Worm (Caenorhabditis elegans) whole organism, L3 larva: ENCODE measurements around the gene nhr-262.

Source experiments
- R02D3.7 ChIP-seq: fragments of 150-350 bp; optimal IDR thresholded peaks from 2 replicates; lab custom pipeline; 2014; ENCODE audit warnings: missing biosample characterization, missing genetic modification characterization
- ZK546.5 ChIP-seq: sonication (generic microtip); optimal IDR thresholded peaks from 2 replicates; lab custom pipeline; 2017; ENCODE audit warnings: missing biosample characterization, missing genetic modification characterization
- ama-1 ChIP-seq: fragments of 150-350 bp; optimal IDR thresholded peaks from 2 replicates; lab custom pipeline; 2018
- ceh-28 ChIP-seq: fragments of 150-350 bp; optimal IDR thresholded peaks from 2 replicates; lab custom pipeline; 2014; ENCODE audit warnings: missing biosample characterization, missing genetic modification reagents, missing genetic modification characterization
- daf-12 ChIP-seq: fragments of 150-350 bp; optimal IDR thresholded peaks from 2 replicates; lab custom pipeline; 2014; ENCODE audit warnings: missing biosample characterization, missing genetic modification reagents, missing genetic modification characterization
- mdl-1 ChIP-seq: fragments of 150-350 bp; optimal IDR thresholded peaks from 2 replicates; lab custom pipeline; 2014; ENCODE audit warnings: missing biosample characterization, missing genetic modification characterization
- nfya-1 ChIP-seq: sonication (generic microtip); optimal IDR thresholded peaks from 2 replicates; lab custom pipeline; 2017; ENCODE audit warnings: missing genetic modification characterization, mild to moderate bottlenecking, missing compliant biosample characterization, antibody characterized with exemption, moderate library complexity; ENCODE audit not compliant: insufficient read depth
- nhr-77 ChIP-seq: fragments of 150-350 bp; optimal IDR thresholded peaks from 2 replicates; lab custom pipeline; 2014; ENCODE audit warnings: missing biosample characterization, missing genetic modification characterization
- sea-2 ChIP-seq: fragments of 150-350 bp; sonication (generic microtip); optimal IDR thresholded peaks from 4 replicates; lab custom pipeline; 2014; ENCODE audit warnings: missing biosample characterization, missing genetic modification reagents, missing genetic modification characterization
- ztf-11 ChIP-seq: fragments of 150-350 bp; optimal IDR thresholded peaks from 2 replicates; lab custom pipeline; 2014; ENCODE audit warnings: missing biosample characterization, missing genetic modification characterization

DNA sequence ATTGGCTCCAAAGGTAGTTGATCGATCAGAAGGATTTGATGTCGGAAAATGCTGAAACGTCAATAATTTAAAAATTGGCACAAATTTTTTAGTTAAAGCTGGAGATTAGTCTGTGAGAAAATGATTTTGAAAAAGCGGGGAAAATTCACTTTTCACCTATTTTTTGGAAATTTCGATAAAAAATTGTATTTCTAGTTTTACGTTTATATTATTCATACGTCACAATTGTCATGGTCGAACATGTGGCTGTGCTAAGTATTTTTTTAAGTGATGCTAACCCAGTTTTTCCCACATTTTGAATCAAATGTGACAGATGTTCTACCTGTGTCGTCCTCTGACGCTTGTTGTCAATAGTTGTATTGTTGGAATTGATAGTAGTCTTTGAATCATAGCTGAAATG lies 25.2 kb upstream of the nhr-262 start:
- TF ChIP-seq sea-2 (GFP tag; lab: Kevin White, UChicago) = no peak
- no peak for TF ChIP-seq ZK546.5 (tag; lab: Kevin White, UChicago)
- TF ChIP-seq nhr-77 (tag; lab: Kevin White, UChicago) = no peak
- TF ChIP-seq ceh-28 (tag; lab: Kevin White, UChicago) = no peak
- TF ChIP-seq mdl-1 (tag; lab: Kevin White, UChicago) = no peak
- no peak for TF ChIP-seq R02D3.7 (tag; lab: Kevin White, UChicago)
- no peak for TF ChIP-seq daf-12
- no peak for TF ChIP-seq ama-1 (lab: Kevin White, UChicago)
- no peak for TF ChIP-seq nfya-1 (tag; lab: Kevin White, UChicago)
- TF ChIP-seq ztf-11 (tag; lab: Kevin White, UChicago) = no peak
